Fruit fly (Drosophila melanogaster) whole organism, prepupa: ENCODE measurements around the gene CG9106.

ENCODE experiments used
- CG10669 ChIP-seq: fragments of 200-800 bp; sonication (Bioruptor generic); optimal IDR thresholded peaks from 3 replicates; lab custom pipeline; 2018; ENCODE audit warnings: missing biosample characterization, mild to moderate bottlenecking, missing genetic modification characterization, moderate library complexity
- CG6163 ChIP-seq: fragments of 200-800 bp; sonication (Bioruptor generic); IDR thresholded peaks from 3 replicates; pipeline ENCODE4 v1.3.6; 2022; ENCODE audit warnings: missing biosample characterization, missing genetic modification characterization
- CG7368 ChIP-seq: fragments of 200-800 bp; sonication (Bioruptor generic); optimal IDR thresholded peaks from 3 replicates; lab custom pipeline; 2016; ENCODE audit warnings: missing biosample characterization, missing genetic modification characterization
- CG8119 ChIP-seq: fragments of 200-800 bp; sonication (Bioruptor generic); IDR thresholded peaks from 3 replicates; pipeline ENCODE4 v1.3.6; 2022; ENCODE audit warnings: missing biosample characterization, missing genetic modification characterization
- Met ChIP-seq: fragments of 200-800 bp; sonication (Bioruptor generic); optimal IDR thresholded peaks from 3 replicates; lab custom pipeline; 2016; ENCODE audit warnings: missing biosample characterization, missing genetic modification characterization
- vri ChIP-seq: fragments of 200-800 bp; sonication (Bioruptor generic); optimal IDR thresholded peaks from 3 replicates; lab custom pipeline; 2016; ENCODE audit warnings: missing biosample characterization, mild to moderate bottlenecking, missing genetic modification characterization

DNA sequence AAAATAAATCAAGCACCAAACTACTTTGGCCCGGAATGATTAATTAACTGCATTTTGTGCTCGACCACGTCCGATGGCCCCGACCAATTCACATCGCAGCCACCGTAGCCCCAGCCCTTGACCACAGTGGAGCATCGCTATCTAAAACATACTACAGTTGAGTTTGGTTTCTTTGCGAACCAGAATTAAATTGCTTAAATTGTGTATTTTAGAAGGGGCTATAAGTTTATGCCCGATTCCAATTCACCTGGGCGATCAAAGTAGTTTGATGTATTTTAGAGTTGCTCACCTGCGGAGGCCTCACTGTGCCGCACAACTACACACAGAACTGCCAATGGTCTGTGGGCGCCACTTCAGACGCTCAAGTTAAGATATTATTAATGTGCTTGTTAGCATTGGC lies 37.0 kb downstream of the CG9106 start:
- no peak for TF ChIP-seq CG7368 (GFP tag; lab: Kevin White, UChicago)
- TF ChIP-seq CG8119 (GFP tag; lab: Robert Waterston, UW): no peak
- 0 out of 3 replicates have a peak, but pooled peaks have one; percentile 23 for TF ChIP-seq CG6163 (GFP tag; lab: Robert Waterston, UW)
- no peak for TF ChIP-seq Met
- TF ChIP-seq CG10669 (GFP tag; lab: Kevin White, UChicago): no peak
- no peak for TF ChIP-seq vri (GFP tag; lab: Kevin White, UChicago)
